Fruit fly (Drosophila melanogaster) whole organism, wandering third instar larva: ENCODE data around the gene CG34297.

Experiments used
- Dif ChIP-seq: fragments of 200-275, 200-300 bp; sonication (Bioruptor generic); optimal IDR thresholded peaks from 2 replicates; lab custom pipeline; 2018; ENCODE audit warnings: missing biosample characterization, missing genetic modification characterization; ENCODE audit not compliant: partially characterized antibody
- Hr83 ChIP-seq: fragments of 200-300 bp; sonication (Bioruptor generic); optimal IDR thresholded peaks from 2 replicates; lab custom pipeline; 2016; ENCODE audit warnings: missing biosample characterization, mild to moderate bottlenecking, missing genetic modification characterization, moderate library complexity; ENCODE audit not compliant: poor library complexity, severe bottlenecking
- OdsH ChIP-seq: fragments of 200-800 bp; sonication (Bioruptor generic); optimal IDR thresholded peaks from 2 replicates; lab custom pipeline; 2016; ENCODE audit warnings: missing biosample characterization, mild to moderate bottlenecking, missing genetic modification characterization
- Sp1 ChIP-seq: fragments of 200-800 bp; sonication (Bioruptor generic); optimal IDR thresholded peaks from 3 replicates; lab custom pipeline; 2019; ENCODE audit warnings: missing biosample characterization, mild to moderate bottlenecking, missing genetic modification characterization, moderate library complexity

dm6 chr3R:6791189-6791886, 43.5 kb upstream of the CG34297 start, which contains the start of gene Dfd:
- TF ChIP-seq OdsH (no peak), Hr83 (GFP tag; lab: Kevin White, UChicago) (no peak), Sp1 (GFP tag; lab: Kevin White, UChicago) (no peak), Dif (GFP tag; lab: Kevin White, UChicago) (peak; percentile 83)
